Worm (Caenorhabditis elegans): Measurements from ENCODE around the gene M79.2.

Gene M79.2

ce11 chrX:10677552-10677951, 48.9 kb upstream of the M79.2 start:
- TF ChIP-seq lin-13 (GFP tag; optimal IDR thresholded peaks at IDR 0.05), result peak; percentile 63
- peak; percentile 32 for TF ChIP-seq C34F6.9 (tag; optimal IDR thresholded peaks at IDR 0.05)
- no peak for TF ChIP-seq snpc-4 (tag; optimal IDR thresholded peaks at IDR 0.05)
- no peak for TF ChIP-seq lin-11 (tag; optimal IDR thresholded peaks at IDR 0.05)
- TF ChIP-seq zag-1 (tag; optimal IDR thresholded peaks at IDR 0.05), result no peak
- TF ChIP-seq nhr-25 (tag; optimal IDR thresholded peaks at IDR 0.05), result peak; percentile 36
- TF ChIP-seq egl-27 (tag; optimal IDR thresholded peaks at IDR 0.05), result no peak
- TF ChIP-seq ZK546.5 (tag; optimal IDR thresholded peaks at IDR 0.05), result no peak
- no peak for TF ChIP-seq ceh-82 (tag; optimal IDR thresholded peaks at IDR 0.05)
- no peak for TF ChIP-seq nhr-12 (tag; optimal IDR thresholded peaks at IDR 0.05)
- no peak for TF ChIP-seq blmp-1 (tag; optimal IDR thresholded peaks at IDR 0.05; ENCODE audit: insufficient read depth)
- TF ChIP-seq skn-1 (tag; optimal IDR thresholded peaks at IDR 0.05), result no peak
- no peak for TF ChIP-seq elt-3 (tag; optimal IDR thresholded peaks at IDR 0.05)
- no peak for TF ChIP-seq mbf-1 (tag; optimal IDR thresholded peaks at IDR 0.05)
- no peak for TF ChIP-seq mdl-1 (tag; optimal IDR thresholded peaks at IDR 0.05)
- TF ChIP-seq peb-1 (tag; optimal IDR thresholded peaks at IDR 0.05), result no peak
- peak; percentile 35 for TF ChIP-seq F13H6.1 (tag; optimal IDR thresholded peaks at IDR 0.05)
- no peak for TF ChIP-seq lin-39 (tag; optimal IDR thresholded peaks at IDR 0.05)
- TF ChIP-seq Y55F3AM.14 (GFP tag; optimal IDR thresholded peaks at IDR 0.05), result no peak
- TF ChIP-seq unc-62 (GFP tag; optimal IDR thresholded peaks at IDR 0.05), result no peak
- TF ChIP-seq ceh-16 (tag; optimal IDR thresholded peaks at IDR 0.05), result peak; percentile 70
- TF ChIP-seq nhr-23 (tag; optimal IDR thresholded peaks at IDR 0.05), result no peak
- TF ChIP-seq nhr-10 (tag; optimal IDR thresholded peaks at IDR 0.05), result no peak
- peak; percentile 63 for TF ChIP-seq sma-9 (GFP tag; optimal IDR thresholded peaks at IDR 0.05)
- no peak for TF ChIP-seq sma-9 (tag; optimal IDR thresholded peaks at IDR 0.05)
- TF ChIP-seq nhr-6 (tag; optimal IDR thresholded peaks at IDR 0.05), result no peak
- TF ChIP-seq ztf-11 (tag; optimal IDR thresholded peaks at IDR 0.05), result no peak
- no peak for TF ChIP-seq unc-55 (GFP tag; optimal IDR thresholded peaks at IDR 0.05)
- no peak for TF ChIP-seq nhr-237 (tag; optimal IDR thresholded peaks at IDR 0.05)
- TF ChIP-seq elt-1 (tag; optimal IDR thresholded peaks at IDR 0.05), result no peak
- peak; percentile 68 for TF ChIP-seq sma-3 (GFP tag; optimal IDR thresholded peaks at IDR 0.05)
- TF ChIP-seq nhr-11 (tag; optimal IDR thresholded peaks at IDR 0.05), result no peak
- TF ChIP-seq nhr-77 (tag; optimal IDR thresholded peaks at IDR 0.05), result no peak
- no peak for TF ChIP-seq mab-5 (tag; optimal IDR thresholded peaks at IDR 0.05)
- peak in 1 of 2 experiments; percentile 19 for TF ChIP-seq lsy-2 (tag; optimal IDR thresholded peaks at IDR 0.05)
- peak; percentile 59 for TF ChIP-seq crh-2 (tag; optimal IDR thresholded peaks at IDR 0.05)
- no peak for TF ChIP-seq ztf-1 (GFP tag; conservative IDR thresholded peaks at IDR 0.05)
- peak; percentile 33 for TF ChIP-seq nhr-21 (tag; optimal IDR thresholded peaks at IDR 0.05)
- TF ChIP-seq nhr-129 (tag; optimal IDR thresholded peaks at IDR 0.05), result peak; percentile 71
- peak; percentile 11 for TF ChIP-seq ztf-4 (tag; optimal IDR thresholded peaks at IDR 0.05)
- no peak for TF ChIP-seq alr-1 (tag; optimal IDR thresholded peaks at IDR 0.05)
- no peak for TF ChIP-seq aly-2 (tag; optimal IDR thresholded peaks at IDR 0.05)
- no peak for TF ChIP-seq ama-1 (optimal IDR thresholded peaks at IDR 0.05)
- no peak for TF ChIP-seq dmd-4 (tag; optimal IDR thresholded peaks at IDR 0.05)
- no peak for TF ChIP-seq unc-39 (tag; optimal IDR thresholded peaks at IDR 0.05)
- peak; percentile 52 for TF ChIP-seq fos-1 (tag; optimal IDR thresholded peaks at IDR 0.05)
- peak; percentile 26 for TF ChIP-seq gmeb-1 (tag; optimal IDR thresholded peaks at IDR 0.05)
- no peak for TF ChIP-seq sem-4 (tag; optimal IDR thresholded peaks at IDR 0.05)
- no peak for TF ChIP-seq R02D3.7 (tag; optimal IDR thresholded peaks at IDR 0.05)
